Worm (Caenorhabditis elegans) whole organism, L3 larva: ENCODE data around the gene Y49G5B.1.

ENCODE experiments used
- R02D3.7 ChIP-seq: fragments of 150-350 bp; optimal IDR thresholded peaks from 2 replicates; lab custom pipeline; 2014; ENCODE audit warnings: missing biosample characterization, missing genetic modification characterization
- ZK546.5 ChIP-seq: sonication (generic microtip); optimal IDR thresholded peaks from 2 replicates; lab custom pipeline; 2017; ENCODE audit warnings: missing biosample characterization, missing genetic modification characterization
- aly-2 ChIP-seq: fragments of 150-350 bp; optimal IDR thresholded peaks from 2 replicates; lab custom pipeline; 2014; ENCODE audit warnings: missing biosample characterization, missing genetic modification characterization
- ceh-16 ChIP-seq: sonication (generic microtip); optimal IDR thresholded peaks from 2 replicates; lab custom pipeline; 2017; ENCODE audit warnings: missing biosample characterization, missing genetic modification characterization
- ceh-9 ChIP-seq: sonication (generic microtip); optimal IDR thresholded peaks from 2 replicates; lab custom pipeline; 2018; ENCODE audit warnings: missing biosample characterization, missing genetic modification characterization
- daf-12 ChIP-seq: fragments of 150-350 bp; optimal IDR thresholded peaks from 2 replicates; lab custom pipeline; 2014; ENCODE audit warnings: missing biosample characterization, missing genetic modification reagents, missing genetic modification characterization
- egl-27 ChIP-seq: sonication (generic microtip); optimal IDR thresholded peaks from 4 replicates; lab custom pipeline; 2017; ENCODE audit warnings: missing biosample characterization, missing genetic modification reagents, missing genetic modification characterization
- elt-2 ChIP-seq: sonication (generic microtip); optimal IDR thresholded peaks from 2 replicates; lab custom pipeline; 2016; ENCODE audit warnings: missing genetic modification reagents, mild to moderate bottlenecking, missing genetic modification characterization, missing compliant biosample characterization
- fkh-2 ChIP-seq: fragments of 150-350 bp; optimal IDR thresholded peaks from 2 replicates; lab custom pipeline; 2014; ENCODE audit warnings: missing biosample characterization, missing genetic modification reagents, missing genetic modification characterization
- hmg-11 ChIP-seq: sonication (generic microtip); optimal IDR thresholded peaks from 2 replicates; lab custom pipeline; 2016; ENCODE audit warnings: missing genetic modification characterization, missing compliant biosample characterization
- jun-1 ChIP-seq: fragments of 150-350 bp; optimal IDR thresholded peaks from 2 replicates; lab custom pipeline; 2014; ENCODE audit warnings: missing biosample characterization, missing genetic modification reagents, missing genetic modification characterization
- lin-15B ChIP-seq: fragments of 150-350 bp; optimal IDR thresholded peaks from 2 replicates; lab custom pipeline; 2014; ENCODE audit warnings: missing biosample characterization, missing genetic modification characterization
- lsy-12 ChIP-seq: sonication (generic microtip); optimal IDR thresholded peaks from 2 replicates; lab custom pipeline; 2016; ENCODE audit warnings: mild to moderate bottlenecking, missing genetic modification characterization, missing compliant biosample characterization
- mdl-1 ChIP-seq: fragments of 150-350 bp; optimal IDR thresholded peaks from 2 replicates; lab custom pipeline; 2014; ENCODE audit warnings: missing biosample characterization, missing genetic modification characterization
- nfya-1 ChIP-seq: sonication (generic microtip); optimal IDR thresholded peaks from 2 replicates; lab custom pipeline; 2017; ENCODE audit warnings: missing genetic modification characterization, mild to moderate bottlenecking, missing compliant biosample characterization, antibody characterized with exemption, moderate library complexity; ENCODE audit not compliant: insufficient read depth
- nhr-11 ChIP-seq: fragments of 150-350 bp; optimal IDR thresholded peaks from 2 replicates; lab custom pipeline; 2014; ENCODE audit warnings: missing biosample characterization, missing genetic modification characterization
- nhr-12 ChIP-seq: fragments of 150-350 bp; optimal IDR thresholded peaks from 2 replicates; lab custom pipeline; 2014; ENCODE audit warnings: missing biosample characterization, missing genetic modification characterization
- nhr-23 ChIP-seq: fragments of 150-350 bp; optimal IDR thresholded peaks from 2 replicates; lab custom pipeline; 2014; ENCODE audit warnings: missing biosample characterization, missing genetic modification reagents, missing genetic modification characterization
- nhr-237 ChIP-seq: fragments of 150-350 bp; optimal IDR thresholded peaks from 2 replicates; lab custom pipeline; 2014; ENCODE audit warnings: missing biosample characterization, missing genetic modification characterization
- nhr-25 ChIP-seq: sonication (generic microtip); optimal IDR thresholded peaks from 2 replicates; lab custom pipeline; 2017; ENCODE audit warnings: missing biosample characterization, missing genetic modification characterization
- nhr-67 ChIP-seq: fragments of 150-350 bp; optimal IDR thresholded peaks from 2 replicates; lab custom pipeline; 2014; ENCODE audit warnings: missing biosample characterization, missing genetic modification characterization
- nhr-76 ChIP-seq: fragments of 150-350 bp; sonication (generic microtip); optimal IDR thresholded peaks from 5 replicates; lab custom pipeline; 2014; ENCODE audit warnings: missing biosample characterization, missing genetic modification characterization
- pha-4 ChIP-seq: fragments of 150-350 bp; optimal IDR thresholded peaks from 2 replicates; lab custom pipeline; 2014; ENCODE audit warnings: missing biosample characterization, missing genetic modification reagents, missing genetic modification characterization
- sea-2 ChIP-seq: fragments of 150-350 bp; sonication (generic microtip); optimal IDR thresholded peaks from 4 replicates; lab custom pipeline; 2014; ENCODE audit warnings: missing biosample characterization, missing genetic modification reagents, missing genetic modification characterization
- skn-1 ChIP-seq: fragments of 150-350 bp; optimal IDR thresholded peaks from 2 replicates; lab custom pipeline; 2014; ENCODE audit warnings: missing biosample characterization, missing genetic modification characterization
- snpc-4 ChIP-seq: fragments of 150-350 bp; optimal IDR thresholded peaks from 2 replicates; lab custom pipeline; 2014; ENCODE audit warnings: missing biosample characterization, missing genetic modification characterization
- tbx-2 ChIP-seq: sonication (generic microtip); optimal IDR thresholded peaks from 2 replicates; lab custom pipeline; 2016; ENCODE audit warnings: mild to moderate bottlenecking, missing genetic modification characterization, missing compliant biosample characterization
- unc-39 ChIP-seq: sonication (generic microtip); optimal IDR thresholded peaks from 4 replicates; lab custom pipeline; 2017; ENCODE audit warnings: missing biosample characterization, missing genetic modification characterization
- unc-62 ChIP-seq: fragments of 150-350 bp; sonication (generic microtip); optimal IDR thresholded peaks from 4 replicates; lab custom pipeline; 2014; ENCODE audit warnings: missing biosample characterization, missing genetic modification reagents, missing genetic modification characterization
- zag-1 ChIP-seq: fragments of 150-350 bp; optimal IDR thresholded peaks from 2 replicates; lab custom pipeline; 2014; ENCODE audit warnings: missing biosample characterization, missing genetic modification characterization

The Y49G5B.1 gene

ce11 chrV:5204127-5204526 lies 19.0 kb upstream of the Y49G5B.1 start, which contains the start of gene ttc-37 (continued):
- no peak for TF ChIP-seq tbx-2 (tag; lab: Kevin White, UChicago)

ce11 chrV:5213674-5214073 lies 9.5 kb upstream of the Y49G5B.1 start:
- TF ChIP-seq fkh-2 (tag; lab: Kevin White, UChicago), result no peak
- TF ChIP-seq nfya-1 (tag; lab: Kevin White, UChicago), result peak; percentile 89
- TF ChIP-seq nhr-237 (tag; lab: Kevin White, UChicago), result no peak
- no peak for TF ChIP-seq R02D3.7 (tag; lab: Kevin White, UChicago)
- no peak for TF ChIP-seq nhr-12 (tag; lab: Kevin White, UChicago)
- TF ChIP-seq, all 47 proteins: peak for 1

ce11 chrV:5225660-5226059 lies 2.5 kb downstream of the Y49G5B.1 start:
- TF ChIP-seq hmg-11 (no peak), zag-1 (no peak), ceh-16 (tag; lab: Kevin White, UChicago) (no peak), jun-1 (tag; lab: Kevin White, UChicago) (no peak)

- TF ChIP-seq pha-4 (tag; lab: Kevin White, UChicago) (peak; percentile 59), snpc-4 (tag; lab: Kevin White, UChicago) (no peak)
These were observed 5.3 kb downstream of the Y49G5B.1 start for ce11 chrV:5228513-5228912.

- TF ChIP-seq sea-2 (GFP tag; lab: Kevin White, UChicago), result no peak
- TF ChIP-seq aly-2, result no peak
- TF ChIP-seq nhr-76 (tag; lab: Kevin White, UChicago), result no peak
- TF ChIP-seq snpc-4 (tag; lab: Kevin White, UChicago), result no peak
- TF ChIP-seq pha-4 (tag; lab: Kevin White, UChicago), result peak; percentile 12
These were observed 10.6 kb downstream of the Y49G5B.1 start, which contains the start of gene cest-32 for ce11 chrV:5233777-5234176. Gene cest-32, minus strand, starts transcription at chrV:5233891.

- TF ChIP-seq nhr-25 (tag; lab: Kevin White, UChicago) (no peak), daf-12 (tag; lab: Kevin White, UChicago) (no peak), ZK546.5 (tag; lab: Kevin White, UChicago) (no peak), ceh-9 (tag; lab: Kevin White, UChicago) (no peak), zag-1 (no peak), ceh-16 (tag; lab: Kevin White, UChicago) (no peak)
These were observed 13.9 kb downstream of the Y49G5B.1 start, which contains the start of gene cest-35.2 for ce11 chrV:5237116-5237515. Gene cest-35.2, minus strand, starts transcription at chrV:5237216.

ce11 chrV:5239404-5239803 lies 16.2 kb downstream of the Y49G5B.1 start, which contains the start of gene C52A10.3:
Gene C52A10.3, minus strand, starts transcription at chrV:5239504.
- no peak for TF ChIP-seq nhr-67 (tag; lab: Kevin White, UChicago)
- TF ChIP-seq unc-39 (tag; lab: Kevin White, UChicago), result no peak
- TF ChIP-seq tbx-2 (tag; lab: Kevin White, UChicago), result no peak
- no peak for TF ChIP-seq ceh-9 (tag; lab: Kevin White, UChicago)
- TF ChIP-seq skn-1 (tag; lab: Kevin White, UChicago), result no peak
- TF ChIP-seq nhr-23 (tag; lab: Kevin White, UChicago), result no peak
- no peak for TF ChIP-seq nhr-76 (tag; lab: Kevin White, UChicago)
- no peak for TF ChIP-seq lin-15B (tag; lab: Kevin White, UChicago)
- no peak for TF ChIP-seq lsy-12
- TF ChIP-seq nhr-11 (tag; lab: Kevin White, UChicago), result no peak
- TF ChIP-seq unc-62, result no peak
- no peak for TF ChIP-seq elt-2 (tag; lab: Kevin White, UChicago)
- no peak for TF ChIP-seq R02D3.7 (tag; lab: Kevin White, UChicago)
- no peak for TF ChIP-seq nhr-12 (tag; lab: Kevin White, UChicago)
- no peak for TF ChIP-seq snpc-4 (tag; lab: Kevin White, UChicago)
- TF ChIP-seq zag-1, result no peak
- no peak for TF ChIP-seq egl-27 (tag; lab: Kevin White, UChicago)
- no peak for TF ChIP-seq mdl-1 (tag; lab: Kevin White, UChicago)
- TF ChIP-seq ZK546.5 (tag; lab: Kevin White, UChicago), result no peak
